Worm (Caenorhabditis elegans): ENCODE results near the gene swt-3.

Gene swt-3

ce11 chrIV:10737011-10737553, 43.4 kb downstream of the swt-3 start, which contains the start of gene grl-21:
Gene grl-21 (plus strand): TSS chrIV:10737474.
- TF ChIP-seq B0336.3 (GFP tag; IDR thresholded peaks at IDR 0.05) (peak; percentile 82; the same call in 1 of the 2 replicates), nfyb-1 (GFP tag; IDR thresholded peaks at IDR 0.05) (no peak), let-526 (GFP tag; IDR thresholded peaks at IDR 0.05) (no peak), somi-1 (GFP tag; optimal IDR thresholded peaks at IDR 0.05) (no peak), ets-4 (GFP tag; optimal IDR thresholded peaks at IDR 0.05) (no peak), C17E4.6 (GFP tag; IDR thresholded peaks at IDR 0.05) (0 out of 2 replicates have a peak, but pooled peaks have one; percentile 28), madf-10 (tag; optimal IDR thresholded peaks at IDR 0.05) (no peak), ccch-3 (GFP tag; optimal IDR thresholded peaks at IDR 0.05) (no peak), hmg-1.2 (GFP tag; IDR thresholded peaks at IDR 0.05) (0 out of 2 replicates have a peak, but pooled peaks have one; percentile 11), sdz-38 (tag; optimal IDR thresholded peaks at IDR 0.05) (no peak), zfh-2 (GFP tag; conservative IDR thresholded peaks at IDR 0.05) (no peak), B0019.2 (GFP tag; conservative IDR thresholded peaks at IDR 0.05) (no peak), tbp1 (GFP tag; optimal IDR thresholded peaks at IDR 0.05) (no peak), lsl-1 (GFP tag; optimal IDR thresholded peaks at IDR 0.05) (no peak), ceh-27 (GFP tag; optimal IDR thresholded peaks at IDR 0.05) (no peak), lin-26 (GFP tag; IDR thresholded peaks at IDR 0.05) (peak; percentile 50; the same call in 1 of the 2 replicates), pbrm-1 (GFP tag; IDR thresholded peaks at IDR 0.05) (0 out of 2 replicates have a peak, but pooled peaks have one; percentile 21), F10E7.11 (tag; optimal IDR thresholded peaks at IDR 0.05) (peak; percentile 12), Y53G8AR.9 (GFP tag; conservative IDR thresholded peaks at IDR 0.05) (0 out of 2 replicates have a peak, but pooled peaks have one; percentile 43), attf-3 (GFP tag; conservative IDR thresholded peaks at IDR 0.05) (0 out of 2 replicates have a peak, but pooled peaks have one; percentile 16), madf-3 (GFP tag; IDR thresholded peaks at IDR 0.05) (0 out of 2 replicates have a peak, but pooled peaks have one; percentile 66), nfya-1 (tag; optimal IDR thresholded peaks at IDR 0.05; ENCODE audit: borderline replicate concordance, insufficient read depth) (no peak), madf-6 (GFP tag; IDR thresholded peaks at IDR 0.05) (peak; percentile 69), ztf-28 (GFP tag; IDR thresholded peaks at IDR 0.05) (no peak), F57C9.4 (tag; optimal IDR thresholded peaks at IDR 0.05) (no peak), him-1 (tag; optimal IDR thresholded peaks at IDR 0.05) (no peak), ekl-4 (GFP tag; IDR thresholded peaks at IDR 0.05) (peak; percentile 42; the same call in 1 of the 2 replicates), let-607 (tag; optimal IDR thresholded peaks at IDR 0.05) (no peak), T26A5.8 (tag; optimal IDR thresholded peaks at IDR 0.05) (peak; percentile 39), atf-7 (tag; optimal IDR thresholded peaks at IDR 0.05) (no peak), hsf-1 (GFP tag; IDR thresholded peaks at IDR 0.05) (peak; percentile 32; the same call in 1 of the 2 replicates), F49E8.2 (tag; optimal IDR thresholded peaks at IDR 0.05; ENCODE audit: insufficient read depth) (peak; percentile 36), xnd-1 (tag; optimal IDR thresholded peaks at IDR 0.05) (peak; percentile 17), rpc-1 (optimal IDR thresholded peaks at IDR 0.05) (no peak), rpc-1 (tag; optimal IDR thresholded peaks at IDR 0.05) (no peak), cebp-2 (GFP tag; IDR thresholded peaks at IDR 0.05) (no peak), egl-44 (GFP tag; IDR thresholded peaks at IDR 0.05) (no peak), athp-1 (tag; optimal IDR thresholded peaks at IDR 0.05) (peak; percentile 23), F39B2.1 (GFP tag; IDR thresholded peaks at IDR 0.05) (no peak), tlf-1 (GFP tag; optimal IDR thresholded peaks at IDR 0.05) (peak; percentile 23), mel-28 (tag; optimal IDR thresholded peaks at IDR 0.05; ENCODE audit: borderline replicate concordance) (peak; percentile 8), lin-54 (GFP tag; optimal IDR thresholded peaks at IDR 0.05) (peak; percentile 21), hrde-1 (tag; optimal IDR thresholded peaks at IDR 0.05; ENCODE audit: borderline replicate concordance) (peak; percentile 58), unc-130 (GFP tag; optimal IDR thresholded peaks at IDR 0.05) (no peak), aptf-2 (GFP tag; conservative IDR thresholded peaks at IDR 0.05) (no peak)
